In the genomic region with DNA sequence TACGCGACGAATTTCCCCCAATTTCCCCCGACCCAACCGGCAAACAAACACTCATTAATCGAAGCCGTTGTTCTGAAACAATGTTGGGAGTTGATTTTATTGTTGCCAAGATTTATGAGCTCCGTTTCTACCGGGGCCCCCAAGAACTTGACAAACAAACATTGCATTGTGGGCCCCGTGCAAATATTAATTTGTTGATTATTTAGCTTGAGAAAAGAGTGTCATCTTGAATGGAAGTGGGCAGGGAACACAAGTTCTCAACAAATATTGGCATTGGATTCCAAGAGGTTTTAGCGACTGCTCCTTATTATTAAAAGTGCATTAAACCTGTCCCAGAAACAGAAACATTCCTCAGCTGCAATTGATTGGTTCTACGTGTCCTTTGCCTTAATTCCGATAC, we compare ENCODE assay signal across 1 fruit fly cellular context.
TF ChIP-seq lines count a peak whose summit lies in the region.

No protein-coding gene starts in this region.

TF ChIP-seq in whole organism, prepupa, 60 proteins besides CTCF, POLR2A, EP300 and RAD21 (continued from another document):
- TF ChIP-seq Sox14 (GFP tag; optimal IDR thresholded peaks at IDR 0.05; lab: Kevin White, UChicago) (no peak), CG4318 (GFP tag; optimal IDR thresholded peaks at IDR 0.05; lab: Kevin White, UChicago) (no peak), CG10631 (GFP tag; optimal IDR thresholded peaks at IDR 0.05; lab: Kevin White, UChicago) (no peak), Blimp-1 (GFP tag; optimal IDR thresholded peaks at IDR 0.05; lab: Kevin White, UChicago) (peak; percentile 15), CG6163 (GFP tag; IDR thresholded peaks at IDR 0.05; lab: Robert Waterston, UW) (peak; percentile 58; the same call in 1 of the 3 replicates), Gug (GFP tag; IDR thresholded peaks at IDR 0.05; lab: Robert Waterston, UW) (no peak), Smox (GFP tag; optimal IDR thresholded peaks at IDR 0.05; lab: Kevin White, UChicago) (no peak), CG6808 (GFP tag; optimal IDR thresholded peaks at IDR 0.05; lab: Kevin White, UChicago) (peak; percentile 69), CG11294 (GFP tag; IDR thresholded peaks at IDR 0.05; lab: Robert Waterston, UW) (no peak), Eip78C (GFP tag; lab: Kevin White, UChicago) (peak; percentile 92), dsx (GFP tag; optimal IDR thresholded peaks at IDR 0.05; lab: Kevin White, UChicago; ENCODE audit: poor library complexity, severe bottlenecking) (peak; percentile 70), achi (GFP tag; optimal IDR thresholded peaks at IDR 0.05; lab: Kevin White, UChicago) (peak; percentile 40), fd85E (GFP tag; optimal IDR thresholded peaks at IDR 0.05; lab: Kevin White, UChicago) (no peak), Lpt (GFP tag; optimal IDR thresholded peaks at IDR 0.05; lab: Kevin White, UChicago) (no peak), lz (GFP tag; optimal IDR thresholded peaks at IDR 0.05; lab: Kevin White, UChicago) (no peak), CG11762 (GFP tag; optimal IDR thresholded peaks at IDR 0.05; lab: Kevin White, UChicago; ENCODE audit: insufficient read depth) (peak; percentile 30), CG32006 (GFP tag; optimal IDR thresholded peaks at IDR 0.05; lab: Kevin White, UChicago) (no peak), esn (GFP tag; optimal IDR thresholded peaks at IDR 0.05; lab: Kevin White, UChicago) (peak; percentile 20), acj6 (GFP tag; optimal IDR thresholded peaks at IDR 0.05; lab: Kevin White, UChicago) (no peak), Hr39 (GFP tag; optimal IDR thresholded peaks at IDR 0.05; lab: Kevin White, UChicago) (no peak), CG11902 (GFP tag; optimal IDR thresholded peaks at IDR 0.05; lab: Kevin White, UChicago) (no peak), CG31627 (GFP tag; optimal IDR thresholded peaks at IDR 0.05; lab: Kevin White, UChicago) (no peak)
